Worm (Caenorhabditis elegans) whole organism, young adult: Measurements from ENCODE around the gene mtm-5.

Experiments
- B0019.2 ChIP-seq: fragments of 200-800 bp; sonication (Bioruptor generic); conservative IDR thresholded peaks from 2 replicates; pipeline ENCODE4 v1.3.6; 2022; ENCODE audit warnings: missing genetic modification reagents, missing genetic modification characterization, missing compliant biosample characterization
- B0261.1 ChIP-seq: sonication (generic microtip); optimal IDR thresholded peaks from 2 replicates; lab custom pipeline; 2016; ENCODE audit warnings: mild to moderate bottlenecking, missing genetic modification characterization, moderate library complexity, missing compliant biosample characterization
- B0336.3 ChIP-seq: fragments of 200-800 bp; sonication (Bioruptor generic); IDR thresholded peaks from 2 replicates; pipeline ENCODE4 v1.3.6; 2022; ENCODE audit warnings: missing genetic modification characterization, missing compliant biosample characterization
- C17E4.6 ChIP-seq: fragments of 200-800 bp; sonication (Bioruptor generic); IDR thresholded peaks from 2 replicates; pipeline ENCODE4 v1.3.6; 2022; ENCODE audit warnings: missing genetic modification reagents, missing genetic modification characterization, missing compliant biosample characterization
- F52B5.7 ChIP-seq: sonication (generic microtip); optimal IDR thresholded peaks from 2 replicates; lab custom pipeline; 2016; ENCODE audit warnings: mild to moderate bottlenecking, missing genetic modification characterization, missing compliant biosample characterization
- Y53F4B.3 ChIP-seq: fragments of 200-800 bp; sonication (Bioruptor generic); IDR thresholded peaks from 2 replicates; pipeline ENCODE4 v1.3.6; 2022; ENCODE audit warnings: missing genetic modification reagents, missing genetic modification characterization, missing compliant biosample characterization
- Y95B8A.8 ChIP-seq: fragments of 200-800 bp; sonication (Bioruptor generic); IDR thresholded peaks from 2 replicates; pipeline ENCODE4 v1.3.6; 2022; ENCODE audit warnings: missing genetic modification reagents, missing genetic modification characterization, missing compliant biosample characterization
- ZK185.1 ChIP-seq: sonication (generic microtip); optimal IDR thresholded peaks from 2 replicates; lab custom pipeline; 2016; ENCODE audit warnings: mild to moderate bottlenecking, missing genetic modification characterization, missing compliant biosample characterization; ENCODE audit not compliant: poor library complexity, severe bottlenecking
- aptf-2 ChIP-seq: fragments of 200-800 bp; sonication (Bioruptor generic); conservative IDR thresholded peaks from 2 replicates; pipeline ENCODE4 v1.3.6; 2022; ENCODE audit warnings: missing genetic modification reagents, missing genetic modification characterization, missing compliant biosample characterization
- athp-1 ChIP-seq: sonication (generic microtip); optimal IDR thresholded peaks from 2 replicates; lab custom pipeline; 2017; ENCODE audit warnings: mild to moderate bottlenecking, missing genetic modification characterization, missing compliant biosample characterization
- attf-3 ChIP-seq: fragments of 200-800 bp; sonication (Bioruptor generic); conservative IDR thresholded peaks from 2 replicates; pipeline ENCODE4 v1.3.6; 2022; ENCODE audit warnings: missing genetic modification reagents, missing genetic modification characterization, missing compliant biosample characterization
- bed-1 ChIP-seq: fragments of 200-800 bp; sonication (Bioruptor generic); IDR thresholded peaks from 2 replicates; pipeline ENCODE4 v1.3.6; 2022; ENCODE audit warnings: missing genetic modification reagents, missing genetic modification characterization, missing compliant biosample characterization
- cebp-1 ChIP-seq, 2 experiments: fragments of 200-800 bp in 1 of 2; sonication (Bioruptor generic) in 1 of 2; sonication (generic microtip) in 1 of 2; IDR thresholded peaks in 1 of 2; optimal IDR thresholded peaks in 1 of 2; 2 replicates each; pipeline versions ENCODE4 v1.3.6 to Lab custom; 2017 to 2022; ENCODE audit warnings: missing compliant biosample characterization in 2 of 2, missing genetic modification characterization in 2 of 2, mild to moderate bottlenecking in 1 of 2, missing genetic modification reagents in 1 of 2, moderate library complexity in 1 of 2
- cebp-2 ChIP-seq: fragments of 200-800 bp; sonication (Bioruptor generic); IDR thresholded peaks from 2 replicates; pipeline ENCODE4 v1.3.6; 2022; ENCODE audit warnings: missing genetic modification characterization, missing compliant biosample characterization
- chd-7 ChIP-seq: sonication (generic microtip); optimal IDR thresholded peaks from 2 replicates; lab custom pipeline; 2016; ENCODE audit warnings: mild to moderate bottlenecking, missing genetic modification characterization, moderate library complexity, missing compliant biosample characterization
- dox-1 ChIP-seq: fragments of 200-800 bp; sonication (Bioruptor generic); IDR thresholded peaks from 2 replicates; pipeline ENCODE4 v1.3.6; 2022; ENCODE audit warnings: missing genetic modification reagents, missing genetic modification characterization, missing compliant biosample characterization
- ekl-4 ChIP-seq: fragments of 200-800 bp; sonication (Bioruptor generic); IDR thresholded peaks from 2 replicates; pipeline ENCODE4 v1.3.6; 2022; ENCODE audit warnings: missing genetic modification reagents, missing genetic modification characterization, missing compliant biosample characterization
- ets-4 ChIP-seq: fragments of 200-800 bp; sonication (Bioruptor generic); optimal IDR thresholded peaks from 2 replicates; lab custom pipeline; 2018; ENCODE audit warnings: mild to moderate bottlenecking, missing genetic modification characterization, missing compliant biosample characterization
- hmg-1.2 ChIP-seq: fragments of 200-800 bp; sonication (Bioruptor generic); IDR thresholded peaks from 2 replicates; pipeline ENCODE4 v1.3.6; 2022; ENCODE audit warnings: missing genetic modification reagents, missing genetic modification characterization, missing compliant biosample characterization
- hsf-1 ChIP-seq: fragments of 200-800 bp; sonication (Bioruptor generic); IDR thresholded peaks from 2 replicates; pipeline ENCODE4 v1.3.6; 2022; ENCODE audit warnings: missing genetic modification reagents, missing genetic modification characterization, missing compliant biosample characterization
- let-607 ChIP-seq, 2 experiments: fragments of 200-800 bp in 1 of 2; sonication (Bioruptor generic) in 1 of 2; sonication (generic microtip) in 1 of 2; optimal IDR thresholded peaks; 2 replicates each; lab custom pipeline; 2016 to 2018; ENCODE audit warnings: mild to moderate bottlenecking in 2 of 2, missing compliant biosample characterization in 2 of 2, missing genetic modification characterization in 2 of 2, moderate library complexity in 2 of 2, missing genotype in 1 of 2
- madf-6 ChIP-seq: fragments of 200-800 bp; sonication (Bioruptor generic); IDR thresholded peaks from 2 replicates; pipeline ENCODE4 v1.3.6; 2022; ENCODE audit warnings: missing genetic modification reagents, missing genetic modification characterization, missing compliant biosample characterization
- mcd-1 ChIP-seq: fragments of 200-800 bp; sonication (Bioruptor generic); IDR thresholded peaks from 2 replicates; pipeline ENCODE4 v1.3.6; 2022; ENCODE audit warnings: missing genetic modification reagents, missing genetic modification characterization, missing compliant biosample characterization
- nfya-1 ChIP-seq: sonication (generic microtip); optimal IDR thresholded peaks from 2 replicates; lab custom pipeline; 2017; ENCODE audit warnings: antibody characterized with exemption, missing compliant biosample characterization, missing genetic modification characterization, borderline replicate concordance; ENCODE audit not compliant: insufficient read depth
- nfyb-1 ChIP-seq: fragments of 200-800 bp; sonication (Bioruptor generic); IDR thresholded peaks from 2 replicates; pipeline ENCODE4 v1.3.6; 2022; ENCODE audit warnings: missing genetic modification reagents, missing genetic modification characterization, missing compliant biosample characterization
- nhr-120 ChIP-seq: fragments of 200-800 bp; sonication (Bioruptor generic); IDR thresholded peaks from 2 replicates; pipeline ENCODE4 v1.3.6; 2022; ENCODE audit warnings: missing genetic modification characterization, missing compliant biosample characterization
- nhr-80 ChIP-seq: sonication (generic microtip); optimal IDR thresholded peaks from 2 replicates; lab custom pipeline; 2016; ENCODE audit warnings: missing genetic modification characterization, missing compliant biosample characterization
- nhr-90 ChIP-seq: sonication (generic microtip); optimal IDR thresholded peaks from 2 replicates; lab custom pipeline; 2016; ENCODE audit warnings: missing genotype, mild to moderate bottlenecking, missing genetic modification characterization, missing compliant biosample characterization
- sea-2 ChIP-seq: fragments of 200-800 bp; sonication (Bioruptor generic); IDR thresholded peaks from 2 replicates; pipeline ENCODE4 v1.3.6; 2022; ENCODE audit warnings: missing genetic modification characterization, missing compliant biosample characterization
- snpc-1.1 ChIP-seq: sonication (generic microtip); optimal IDR thresholded peaks from 2 replicates; lab custom pipeline; 2017; ENCODE audit warnings: missing genetic modification characterization, mild to moderate bottlenecking, missing compliant biosample characterization, antibody characterized with exemption, moderate library complexity, missing genotype, missing genetic modification reagents; ENCODE audit not compliant: insufficient read depth
- snpc-3.4 ChIP-seq: sonication (generic microtip); optimal IDR thresholded peaks from 2 replicates; lab custom pipeline; 2017; ENCODE audit warnings: missing genetic modification characterization, mild to moderate bottlenecking, missing compliant biosample characterization, antibody characterized with exemption, moderate library complexity, missing genotype, missing genetic modification reagents
- snpc-4 ChIP-seq, 5 experiments: fragments of 150-350 bp in 1 of 5; sonication (generic microtip) in 4 of 5; optimal IDR thresholded peaks; 2 replicates each; lab custom pipeline; 2014 to 2018; ENCODE audit warnings: missing genetic modification characterization in 5 of 5, missing biosample characterization in 3 of 5, antibody characterized with exemption in 2 of 5, mild to moderate bottlenecking in 2 of 5, missing compliant biosample characterization in 2 of 5, missing genotype in 2 of 5, moderate library complexity in 2 of 5, missing genetic modification reagents in 1 of 5
- sptf-2 ChIP-seq: fragments of 200-800 bp; sonication (Bioruptor generic); optimal IDR thresholded peaks from 2 replicates; lab custom pipeline; 2018; ENCODE audit warnings: mild to moderate bottlenecking, missing genetic modification characterization, missing compliant biosample characterization
- tbp1 ChIP-seq: fragments of 200-800 bp; sonication (Bioruptor generic); optimal IDR thresholded peaks from 2 replicates; lab custom pipeline; 2018; ENCODE audit warnings: mild to moderate bottlenecking, missing genetic modification characterization, missing compliant biosample characterization
- tlf-1 ChIP-seq: fragments of 200-800 bp; sonication (Bioruptor generic); optimal IDR thresholded peaks from 2 replicates; lab custom pipeline; 2018; ENCODE audit warnings: mild to moderate bottlenecking, missing genetic modification characterization, missing compliant biosample characterization
- unc-130 ChIP-seq: sonication (generic microtip); optimal IDR thresholded peaks from 2 replicates; lab custom pipeline; 2016; ENCODE audit warnings: missing genetic modification reagents, missing genetic modification characterization, missing compliant biosample characterization
- xnd-1 ChIP-seq: sonication (generic microtip); optimal IDR thresholded peaks from 2 replicates; lab custom pipeline; 2016; ENCODE audit warnings: missing genotype, missing genetic modification reagents, missing genetic modification characterization, missing compliant biosample characterization
- ztf-22 ChIP-seq: fragments of 200-800 bp; sonication (Bioruptor generic); optimal IDR thresholded peaks from 2 replicates; lab custom pipeline; 2018; ENCODE audit warnings: mild to moderate bottlenecking, missing genetic modification characterization, moderate library complexity, missing compliant biosample characterization
- ztf-25 ChIP-seq: fragments of 200-800 bp; sonication (Bioruptor generic); IDR thresholded peaks from 2 replicates; pipeline ENCODE4 v1.3.6; 2022; ENCODE audit warnings: missing genetic modification reagents, missing genetic modification characterization, missing compliant biosample characterization
- ztf-28 ChIP-seq: fragments of 200-800 bp; sonication (Bioruptor generic); IDR thresholded peaks from 2 replicates; pipeline ENCODE4 v1.3.6; 2022; ENCODE audit warnings: missing genetic modification reagents, missing genetic modification characterization, missing compliant biosample characterization
- ztf-3 ChIP-seq: fragments of 200-800 bp; sonication (Bioruptor generic); optimal IDR thresholded peaks from 2 replicates; lab custom pipeline; 2018; ENCODE audit warnings: mild to moderate bottlenecking, missing genetic modification characterization, missing compliant biosample characterization

mtm-5 gene

ce11 chrX:5213565-5213964, 29.6 kb downstream of the mtm-5 start (continued):
- TF ChIP-seq ets-4 (peak; percentile 39), tlf-1 (GFP tag; lab: Kevin White, UChicago) (no peak), dox-1 (GFP tag; lab: Robert Waterston, UW) (0 out of 2 replicates have a peak, but pooled peaks have one; percentile 8), athp-1 (tag; lab: Kevin White, UChicago) (no peak), bed-1 (GFP tag; lab: Robert Waterston, UW) (no peak), hsf-1 (GFP tag; lab: Robert Waterston, UW) (no peak), B0019.2 (no peak), nhr-120 (GFP tag; lab: Robert Waterston, UW) (no peak), snpc-3.4 (no peak), unc-130 (no peak), sptf-2 (peak; percentile 44), cebp-1 (GFP tag; IDR thresholded peaks at IDR 0.05; lab: Robert Waterston, UW) (no peak), cebp-1 (tag; optimal IDR thresholded peaks at IDR 0.05; lab: Kevin White, UChicago) (peak; percentile 2), ztf-22 (GFP tag; lab: Kevin White, UChicago) (peak; percentile 66), ztf-3 (GFP tag; lab: Kevin White, UChicago) (no peak), ekl-4 (GFP tag; lab: Robert Waterston, UW) (no peak), Y95B8A.8 (no peak), mcd-1 (GFP tag; lab: Robert Waterston, UW) (no peak), F52B5.7 (tag; lab: Kevin White, UChicago) (no peak), tbp1 (peak; percentile 22), hmg-1.2 (GFP tag; lab: Robert Waterston, UW) (no peak), snpc-1.1 (tag; lab: Kevin White, UChicago) (no peak), snpc-4 (GFP tag; optimal IDR thresholded peaks at IDR 0.05; lab: Kevin White, UChicago) (no peak), snpc-4 (tag; optimal IDR thresholded peaks at IDR 0.05; lab: Kevin White, UChicago) (peak in 1 of 4 experiments; percentile 4), nfyb-1 (GFP tag; lab: Robert Waterston, UW) (0 out of 2 replicates have a peak, but pooled peaks have one; percentile 44), sea-2 (GFP tag; lab: Robert Waterston, UW) (no peak), B0261.1 (tag; lab: Kevin White, UChicago) (no peak)
- TF ChIP-seq, all 124 proteins: peak for 13

ce11 chrX:5213032-5213431, 30.2 kb downstream of the mtm-5 start:
- no peak for TF ChIP-seq ztf-28
- no peak for TF ChIP-seq let-607 (tag; optimal IDR thresholded peaks at IDR 0.05; lab: Kevin White, UChicago)
- no peak for TF ChIP-seq B0336.3 (GFP tag; lab: Robert Waterston, UW)
- no peak for TF ChIP-seq tlf-1 (GFP tag; lab: Kevin White, UChicago)
- no peak for TF ChIP-seq nhr-80 (tag; lab: Kevin White, UChicago)
- no peak for TF ChIP-seq ztf-25 (GFP tag; lab: Robert Waterston, UW)
- no peak for TF ChIP-seq madf-6 (GFP tag; lab: Robert Waterston, UW)
- TF ChIP-seq Y53F4B.3 (GFP tag; lab: Robert Waterston, UW) = no peak
- no peak for TF ChIP-seq xnd-1 (tag; lab: Kevin White, UChicago)
- TF ChIP-seq snpc-3.4 = no peak
- no peak for TF ChIP-seq C17E4.6
- TF ChIP-seq aptf-2 (GFP tag; lab: Robert Waterston, UW) = no peak
- TF ChIP-seq ZK185.1 (tag; lab: Kevin White, UChicago) = no peak
- TF ChIP-seq cebp-2 (GFP tag; lab: Robert Waterston, UW) = no peak
- TF ChIP-seq attf-3 (GFP tag; lab: Robert Waterston, UW) = no peak
- TF ChIP-seq sptf-2 = no peak
- TF ChIP-seq snpc-1.1 (tag; lab: Kevin White, UChicago) = no peak
- TF ChIP-seq nhr-90 = no peak
- TF ChIP-seq nfya-1 (tag; lab: Kevin White, UChicago) = no peak
- TF ChIP-seq chd-7 (tag; lab: Kevin White, UChicago) = no peak
